Worm (Caenorhabditis elegans): Measurements from ENCODE around the gene grl-1.

Gene grl-1

ce11 chrV:5484866-5485265 lies 48.8 kb downstream of the grl-1 start, which contains the start of gene srg-65:
srg-65 (minus strand) TSS chrV:5484966.
- TF ChIP-seq unc-62 (GFP tag; optimal IDR thresholded peaks at IDR 0.05): no peak

ce11 chrV:5482315-5482714 lies 51.3 kb downstream of the grl-1 start, which contains the start of gene srg-66:
srg-66 (minus strand) TSS chrV:5482415.
- TF ChIP-seq unc-62 (GFP tag; optimal IDR thresholded peaks at IDR 0.05): no peak
